Fruit fly (Drosophila melanogaster): ENCODE measurements around the gene Apoltp.

Apoltp gene

dm6 chr2L:9690550-9691197 lies 56.7 kb downstream of the Apoltp start:
- TF ChIP-seq h (optimal IDR thresholded peaks at IDR 0.05) = no peak
- no peak for TF ChIP-seq insv (optimal IDR thresholded peaks at IDR 0.05)
- TF ChIP-seq Myc (optimal IDR thresholded peaks at IDR 0.05) = no peak

dm6 chr2L:9691230-9691629 lies 57.3 kb downstream of the Apoltp start:
- TF ChIP-seq Sin3A (optimal IDR thresholded peaks at IDR 0.05) = no peak
- TF ChIP-seq psq (optimal IDR thresholded peaks at IDR 0.05) = no peak
- TF ChIP-seq h (optimal IDR thresholded peaks at IDR 0.05) = no peak
- TF ChIP-seq insv (optimal IDR thresholded peaks at IDR 0.05) = no peak
- TF ChIP-seq ttk (optimal IDR thresholded peaks at IDR 0.05) = no peak
- TF ChIP-seq Myc (optimal IDR thresholded peaks at IDR 0.05) = no peak

dm6 chr2L:9692364-9693348 lies 58.7 kb downstream of the Apoltp start:
- TF ChIP-seq psq (optimal IDR thresholded peaks at IDR 0.05) = no peak
- TF ChIP-seq Myc (optimal IDR thresholded peaks at IDR 0.05) = no peak
- TF ChIP-seq Sin3A (optimal IDR thresholded peaks at IDR 0.05) = no peak
- TF ChIP-seq ttk (optimal IDR thresholded peaks at IDR 0.05) = no peak
- TF ChIP-seq insv (optimal IDR thresholded peaks at IDR 0.05) = no peak
- no peak for TF ChIP-seq h (optimal IDR thresholded peaks at IDR 0.05)

dm6 chr2L:9693924-9694610 lies 60.1 kb downstream of the Apoltp start:
- TF ChIP-seq Sin3A (optimal IDR thresholded peaks at IDR 0.05) (no peak), ttk (optimal IDR thresholded peaks at IDR 0.05) (no peak), h (optimal IDR thresholded peaks at IDR 0.05) (no peak), insv (optimal IDR thresholded peaks at IDR 0.05) (no peak)

dm6 chr2L:9695723-9696122 lies 61.7 kb downstream of the Apoltp start:
- TF ChIP-seq ttk (optimal IDR thresholded peaks at IDR 0.05) = no peak
- TF ChIP-seq Myc (optimal IDR thresholded peaks at IDR 0.05) = no peak
- TF ChIP-seq Sin3A (optimal IDR thresholded peaks at IDR 0.05) = no peak
- TF ChIP-seq h (optimal IDR thresholded peaks at IDR 0.05) = no peak
- TF ChIP-seq insv (optimal IDR thresholded peaks at IDR 0.05) = no peak

- TF ChIP-seq psq (optimal IDR thresholded peaks at IDR 0.05) (no peak), h (optimal IDR thresholded peaks at IDR 0.05) (no peak), ttk (optimal IDR thresholded peaks at IDR 0.05) (no peak), insv (optimal IDR thresholded peaks at IDR 0.05) (no peak), Sin3A (optimal IDR thresholded peaks at IDR 0.05) (no peak), Myc (optimal IDR thresholded peaks at IDR 0.05) (no peak)
Observed at dm6 chr2L:9697561-9697960, 63.6 kb downstream of the Apoltp start.

- no peak for TF ChIP-seq insv (optimal IDR thresholded peaks at IDR 0.05)
- no peak for TF ChIP-seq h (optimal IDR thresholded peaks at IDR 0.05)
- TF ChIP-seq psq (optimal IDR thresholded peaks at IDR 0.05) = no peak
- TF ChIP-seq ttk (optimal IDR thresholded peaks at IDR 0.05) = no peak
Observed at dm6 chr2L:9698092-9698922, 64.3 kb downstream of the Apoltp start.

- no peak for TF ChIP-seq ttk (optimal IDR thresholded peaks at IDR 0.05)
- no peak for TF ChIP-seq psq (optimal IDR thresholded peaks at IDR 0.05)
- TF ChIP-seq insv (optimal IDR thresholded peaks at IDR 0.05) = no peak
- TF ChIP-seq h (optimal IDR thresholded peaks at IDR 0.05) = no peak
- TF ChIP-seq Sin3A (optimal IDR thresholded peaks at IDR 0.05) = no peak
- no peak for TF ChIP-seq Myc (optimal IDR thresholded peaks at IDR 0.05)
Observed at dm6 chr2L:9698923-9699493, 65.0 kb downstream of the Apoltp start, which contains the start of gene Pka-C1. Pka-C1 (minus strand) TSS chr2L:9699297.

- TF ChIP-seq insv (optimal IDR thresholded peaks at IDR 0.05) (no peak), ttk (optimal IDR thresholded peaks at IDR 0.05) (no peak), Myc (optimal IDR thresholded peaks at IDR 0.05) (no peak), Sin3A (optimal IDR thresholded peaks at IDR 0.05) (no peak), h (optimal IDR thresholded peaks at IDR 0.05) (no peak), psq (optimal IDR thresholded peaks at IDR 0.05) (no peak)
Observed at dm6 chr2L:9699615-9700014, 65.6 kb downstream of the Apoltp start, which contains the start of gene hoip. hoip (plus strand) TSS chr2L:9699791.

- no peak for TF ChIP-seq insv (optimal IDR thresholded peaks at IDR 0.05)
- no peak for TF ChIP-seq Myc (optimal IDR thresholded peaks at IDR 0.05)
Observed at dm6 chr2L:9700454-9700853, 66.5 kb downstream of the Apoltp start, which contains the start of gene pelo. pelo (plus strand) TSS chr2L:9700810.

dm6 chr2L:9703000-9703399 lies 69.0 kb downstream of the Apoltp start:
- TF ChIP-seq ttk (optimal IDR thresholded peaks at IDR 0.05) = no peak
- TF ChIP-seq psq (optimal IDR thresholded peaks at IDR 0.05) = no peak
- TF ChIP-seq insv (optimal IDR thresholded peaks at IDR 0.05) = no peak
- no peak for TF ChIP-seq Sin3A (optimal IDR thresholded peaks at IDR 0.05)
- no peak for TF ChIP-seq Myc (optimal IDR thresholded peaks at IDR 0.05)
- no peak for TF ChIP-seq h (optimal IDR thresholded peaks at IDR 0.05)

Data from Kc167 (cell line).